Worm (Caenorhabditis elegans) whole organism, L4 larva: Measurements from ENCODE around the gene gen-1.

Source experiments
- F10B5.3 ChIP-seq: sonication (generic microtip); optimal IDR thresholded peaks from 2 replicates; lab custom pipeline; 2016; ENCODE audit warnings: mild to moderate bottlenecking, missing genetic modification characterization, missing compliant biosample characterization
- F37D6.2 ChIP-seq: sonication (generic microtip); optimal IDR thresholded peaks from 2 replicates; lab custom pipeline; 2016; ENCODE audit warnings: mild to moderate bottlenecking, missing genetic modification characterization, missing compliant biosample characterization
- Y75B8A.6 ChIP-seq: fragments of 200-800 bp; sonication (Bioruptor generic); IDR thresholded peaks from 2 replicates; pipeline ENCODE4 v1.3.6; 2022; ENCODE audit warnings: missing genetic modification reagents, missing genetic modification characterization, missing compliant biosample characterization
- ZK337.2 ChIP-seq: fragments of 200-800 bp; sonication (Bioruptor generic); IDR thresholded peaks from 2 replicates; pipeline ENCODE4 v1.3.6; 2022; ENCODE audit warnings: missing genetic modification reagents, missing genetic modification characterization, missing compliant biosample characterization
- ama-1 ChIP-seq: fragments of 150-350 bp; optimal IDR thresholded peaks from 2 replicates; lab custom pipeline; 2014; ENCODE audit warnings: inconsistent platforms, mixed read lengths
- arid-1 ChIP-seq: fragments of 200-800 bp; sonication (Bioruptor generic); conservative IDR thresholded peaks from 2 replicates; pipeline ENCODE4 v1.3.6; 2022; ENCODE audit warnings: missing genetic modification reagents, missing genetic modification characterization, missing compliant biosample characterization
- attf-4 ChIP-seq: sonication (generic microtip); optimal IDR thresholded peaks from 3 replicates; lab custom pipeline; 2017; ENCODE audit warnings: missing biosample characterization, missing genetic modification characterization
- ceh-62 ChIP-seq: sonication (generic microtip); optimal IDR thresholded peaks from 2 replicates; lab custom pipeline; 2017; ENCODE audit warnings: missing biosample characterization, missing genetic modification characterization
- ces-1 ChIP-seq: fragments of 150-350 bp; sonication (generic microtip); optimal IDR thresholded peaks from 4 replicates; lab custom pipeline; 2014; ENCODE audit warnings: missing biosample characterization, missing genetic modification reagents, missing genetic modification characterization
- daf-16 ChIP-seq, 3 experiments: sonication (generic microtip); optimal IDR thresholded peaks; 2 replicates each; lab custom pipeline; 2016 to 2017; ENCODE audit warnings: missing genetic modification characterization in 3 of 3, missing genetic modification reagents in 3 of 3, mild to moderate bottlenecking in 2 of 3, missing compliant biosample characterization in 2 of 3, missing biosample characterization in 1 of 3, moderate library complexity in 1 of 3
- daf-19 ChIP-seq: fragments of 200-800 bp; sonication (Bioruptor generic); conservative IDR thresholded peaks from 2 replicates; pipeline ENCODE4 v1.3.6; 2022; ENCODE audit warnings: missing genetic modification characterization, missing compliant biosample characterization
- daf-8 ChIP-seq: fragments of 200-800 bp; sonication (Bioruptor generic); IDR thresholded peaks from 2 replicates; pipeline ENCODE4 v1.3.6; 2022; ENCODE audit warnings: missing genetic modification characterization, missing compliant biosample characterization
- dmd-6 ChIP-seq: fragments of 200-800 bp; sonication (Bioruptor generic); IDR thresholded peaks from 2 replicates; pipeline ENCODE4 v1.3.6; 2022; ENCODE audit warnings: missing genetic modification reagents, missing genetic modification characterization, missing compliant biosample characterization
- dmd-8 ChIP-seq: fragments of 200-800 bp; sonication (Bioruptor generic); IDR thresholded peaks from 2 replicates; pipeline ENCODE4 v1.3.6; 2022; ENCODE audit warnings: missing genetic modification characterization, missing compliant biosample characterization
- egl-27 ChIP-seq: sonication (generic microtip); optimal IDR thresholded peaks from 3 replicates; lab custom pipeline; 2017; ENCODE audit warnings: missing biosample characterization, missing genetic modification reagents, missing genetic modification characterization
- fos-1 ChIP-seq: fragments of 150-350 bp; optimal IDR thresholded peaks from 2 replicates; lab custom pipeline; 2014; ENCODE audit warnings: missing biosample characterization, missing genetic modification characterization
- hif-1 ChIP-seq, 2 experiments: sonication (generic microtip); optimal IDR thresholded peaks; 2 replicates each; lab custom pipeline; 2016 to 2017; ENCODE audit warnings: missing compliant biosample characterization in 2 of 2, missing genetic modification characterization in 2 of 2, missing genetic modification reagents in 2 of 2, missing genotype in 2 of 2, mild to moderate bottlenecking in 1 of 2
- hlh-11 ChIP-seq: fragments of 200-800 bp; sonication (Bioruptor generic); optimal IDR thresholded peaks from 2 replicates; lab custom pipeline; 2018; ENCODE audit warnings: mild to moderate bottlenecking, missing genetic modification characterization, missing compliant biosample characterization
- jun-1 ChIP-seq: fragments of 150-350 bp; optimal IDR thresholded peaks from 2 replicates; lab custom pipeline; 2014; ENCODE audit warnings: missing biosample characterization, missing genetic modification reagents, missing genetic modification characterization
- lin-1 ChIP-seq: fragments of 200-800 bp; sonication (Bioruptor generic); IDR thresholded peaks from 2 replicates; pipeline ENCODE4 v1.3.6; 2022; ENCODE audit warnings: missing genetic modification reagents, missing genetic modification characterization, missing compliant biosample characterization
- lin-13 ChIP-seq: fragments of 150-350 bp; optimal IDR thresholded peaks from 2 replicates; lab custom pipeline; 2014; ENCODE audit warnings: missing biosample characterization, missing genetic modification reagents, missing genetic modification characterization
- lin-38 ChIP-seq: fragments of 200-800 bp; sonication (Bioruptor generic); IDR thresholded peaks from 2 replicates; pipeline ENCODE4 v1.3.6; 2022; ENCODE audit warnings: missing genetic modification reagents, missing genetic modification characterization, missing compliant biosample characterization
- lin-39 ChIP-seq: fragments of 150-350 bp; optimal IDR thresholded peaks from 2 replicates; lab custom pipeline; 2014; ENCODE audit warnings: missing biosample characterization, missing genetic modification reagents, missing genetic modification characterization
- lsy-2 ChIP-seq, 2 experiments: fragments of 150-350 bp in 1 of 2; sonication (generic microtip) in 1 of 2; optimal IDR thresholded peaks; 2 replicates each; lab custom pipeline; 2014 to 2017; ENCODE audit warnings: missing biosample characterization in 2 of 2, missing genetic modification characterization in 2 of 2
- madf-5 ChIP-seq, 2 experiments: fragments of 200-800 bp; sonication (Bioruptor generic); IDR thresholded peaks; 2 replicates each; pipeline ENCODE4 v1.3.6; 2022; ENCODE audit warnings: missing compliant biosample characterization in 2 of 2, missing genetic modification characterization in 2 of 2
- mdl-1 ChIP-seq, 2 experiments: fragments of 150-350 bp in 1 of 2; sonication (generic microtip) in 1 of 2; optimal IDR thresholded peaks; 2 replicates each; lab custom pipeline; 2014 to 2017; ENCODE audit warnings: missing biosample characterization in 2 of 2, missing genetic modification characterization in 2 of 2
- mes-2 ChIP-seq: sonication (generic microtip); optimal IDR thresholded peaks from 2 replicates; lab custom pipeline; 2016; ENCODE audit warnings: missing genotype, mild to moderate bottlenecking, missing genetic modification characterization, missing compliant biosample characterization; ENCODE audit not compliant: poor library complexity, severe bottlenecking
- mxl-3 ChIP-seq: fragments of 200-800 bp; sonication (Bioruptor generic); optimal IDR thresholded peaks from 2 replicates; lab custom pipeline; 2018; ENCODE audit warnings: mild to moderate bottlenecking, missing genetic modification characterization, missing compliant biosample characterization
- nhr-237 ChIP-seq: sonication (generic microtip); optimal IDR thresholded peaks from 2 replicates; lab custom pipeline; 2017; ENCODE audit warnings: missing biosample characterization, missing genetic modification characterization
- nhr-25 ChIP-seq: sonication (generic microtip); optimal IDR thresholded peaks from 2 replicates; lab custom pipeline; 2017; ENCODE audit warnings: missing genetic modification characterization, mild to moderate bottlenecking, missing compliant biosample characterization, antibody characterized with exemption, moderate library complexity, borderline replicate concordance; ENCODE audit not compliant: insufficient read depth
- nhr-42 ChIP-seq: fragments of 200-800 bp; sonication (Bioruptor generic); IDR thresholded peaks from 2 replicates; pipeline ENCODE4 v1.3.6; 2022; ENCODE audit warnings: missing genetic modification characterization, missing compliant biosample characterization
- pha-4 ChIP-seq, 2 experiments: fragments of 150-350 bp in 1 of 2; fragments of 200-800 bp in 1 of 2; sonication (Bioruptor generic) in 1 of 2; IDR thresholded peaks in 1 of 2; optimal IDR thresholded peaks in 1 of 2; 2 replicates each; pipeline versions ENCODE4 v1.3.6 to Lab custom; 2014 to 2022; ENCODE audit warnings: missing genetic modification characterization in 2 of 2, missing genetic modification reagents in 2 of 2, missing biosample characterization in 1 of 2, missing compliant biosample characterization in 1 of 2
- php-3 ChIP-seq: fragments of 200-800 bp; sonication (Bioruptor generic); IDR thresholded peaks from 2 replicates; pipeline ENCODE4 v1.3.6; 2022; ENCODE audit warnings: missing genetic modification reagents, missing genetic modification characterization, missing compliant biosample characterization
- pqm-1 ChIP-seq: sonication (generic microtip); optimal IDR thresholded peaks from 2 replicates; lab custom pipeline; 2017; ENCODE audit warnings: missing biosample characterization, missing genetic modification characterization
- saeg-2 ChIP-seq: fragments of 200-800 bp; sonication (Bioruptor generic); IDR thresholded peaks from 2 replicates; pipeline ENCODE4 v1.3.6; 2022; ENCODE audit warnings: missing genetic modification reagents, missing genetic modification characterization, missing compliant biosample characterization
- sdz-12 ChIP-seq: fragments of 200-800 bp; sonication (Bioruptor generic); optimal IDR thresholded peaks from 2 replicates; lab custom pipeline; 2018; ENCODE audit warnings: mild to moderate bottlenecking, missing genetic modification characterization, missing compliant biosample characterization
- snpc-1.2 ChIP-seq: fragments of 200-800 bp; sonication (Bioruptor generic); IDR thresholded peaks from 2 replicates; pipeline ENCODE4 v1.3.6; 2022; ENCODE audit warnings: missing genetic modification reagents, missing genetic modification characterization, missing compliant biosample characterization
- snpc-4 ChIP-seq: fragments of 150-350 bp; optimal IDR thresholded peaks from 2 replicates; lab custom pipeline; 2014; ENCODE audit warnings: missing biosample characterization, missing genetic modification characterization
- tag-97 ChIP-seq: fragments of 200-800 bp; sonication (Bioruptor generic); IDR thresholded peaks from 2 replicates; pipeline ENCODE4 v1.3.6; 2022; ENCODE audit warnings: missing genetic modification characterization, missing compliant biosample characterization
- unc-130 ChIP-seq: sonication (generic microtip); optimal IDR thresholded peaks from 2 replicates; lab custom pipeline; 2016; ENCODE audit warnings: missing genetic modification reagents, missing genetic modification characterization, missing compliant biosample characterization
- unc-39 ChIP-seq: sonication (generic microtip); optimal IDR thresholded peaks from 2 replicates; lab custom pipeline; 2017; ENCODE audit warnings: missing biosample characterization, missing genetic modification characterization
- zag-1 ChIP-seq: fragments of 150-350 bp; optimal IDR thresholded peaks from 2 replicates; lab custom pipeline; 2014; ENCODE audit warnings: missing biosample characterization, missing genetic modification characterization
- zfp-2 ChIP-seq: sonication (generic microtip); optimal IDR thresholded peaks from 2 replicates; lab custom pipeline; 2016; ENCODE audit warnings: mild to moderate bottlenecking, missing genetic modification characterization, missing compliant biosample characterization
- zip-11 ChIP-seq: fragments of 200-800 bp; sonication (Bioruptor generic); IDR thresholded peaks from 2 replicates; pipeline ENCODE4 v1.3.6; 2022; ENCODE audit warnings: missing genetic modification characterization, missing compliant biosample characterization
- zip-2 ChIP-seq: fragments of 150-350 bp; optimal IDR thresholded peaks from 2 replicates; lab custom pipeline; 2014; ENCODE audit warnings: missing biosample characterization, missing genetic modification characterization
- ztf-7 ChIP-seq: fragments of 150-350 bp; optimal IDR thresholded peaks from 2 replicates; lab custom pipeline; 2014; ENCODE audit warnings: missing biosample characterization, missing genetic modification characterization

The gen-1 gene

DNA sequence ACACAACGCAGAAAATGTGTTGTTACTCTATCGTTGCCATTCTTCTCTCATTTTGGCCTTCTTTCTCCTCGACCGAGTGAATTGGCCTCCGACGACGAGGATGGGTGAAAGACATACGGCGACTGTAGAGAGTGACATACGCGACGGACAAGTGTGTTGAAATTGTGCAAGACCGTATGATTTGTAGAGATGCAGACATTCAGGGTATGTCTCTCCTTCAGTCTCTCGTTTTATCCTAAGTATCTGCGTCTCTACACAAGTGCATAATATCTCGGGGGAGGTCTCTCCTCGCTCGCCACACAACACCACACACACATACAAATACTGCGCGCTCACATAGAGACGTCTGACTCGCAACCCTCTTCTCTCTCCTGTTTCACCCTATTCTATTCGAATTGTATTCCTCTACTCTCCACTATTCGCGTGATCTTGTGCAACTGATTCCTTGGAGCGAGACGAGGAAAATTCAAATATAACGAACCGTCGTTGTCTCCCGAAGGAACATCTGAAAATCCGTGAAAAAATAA lies 32.2 kb upstream of the gen-1 start, which contains the start of gene hmg-1.2 (continued):
- TF ChIP-seq hif-1 (tag; optimal IDR thresholded peaks at IDR 0.05; lab: Kevin White, UChicago) (peak in 1 of 2 experiments; percentile 78), hlh-11 (peak; percentile 97), nhr-42 (GFP tag; lab: Robert Waterston, UW) (no peak), Y75B8A.6 (GFP tag; lab: Robert Waterston, UW) (no peak), ces-1 (GFP tag; lab: Kevin White, UChicago) (no peak), F10B5.3 (tag; lab: Kevin White, UChicago) (peak; percentile 58), sdz-12 (GFP tag; lab: Kevin White, UChicago) (no peak), ztf-7 (tag; lab: Kevin White, UChicago) (peak; percentile 16), lsy-2 (tag; optimal IDR thresholded peaks at IDR 0.05; lab: Kevin White, UChicago) (peak; percentile 54 to 83), ceh-62 (no peak), php-3 (GFP tag; lab: Robert Waterston, UW) (0 out of 2 replicates have a peak, but pooled peaks have one; percentile 11), zag-1 (tag; lab: Kevin White, UChicago) (no peak), zfp-2 (tag; lab: Kevin White, UChicago) (no peak), arid-1 (GFP tag; lab: Robert Waterston, UW) (peak; percentile 77), saeg-2 (GFP tag; lab: Robert Waterston, UW) (no peak), pqm-1 (no peak), daf-8 (GFP tag; lab: Robert Waterston, UW) (no peak), tag-97 (GFP tag; lab: Robert Waterston, UW) (no peak), attf-4 (no peak), F37D6.2 (tag; lab: Kevin White, UChicago) (peak; percentile 61), dmd-6 (GFP tag; lab: Robert Waterston, UW) (peak; percentile 66), zip-11 (GFP tag; lab: Robert Waterston, UW) (no peak), lin-38 (peak; percentile 52), ama-1 (lab: Kevin White, UChicago) (peak; percentile 67), lin-39 (tag; lab: Kevin White, UChicago) (no peak), fos-1 (tag; lab: Kevin White, UChicago) (no peak), daf-16 (GFP tag; optimal IDR thresholded peaks at IDR 0.05; lab: Kevin White, UChicago) (peak; percentile 66 to 81), daf-16 (tag; optimal IDR thresholded peaks at IDR 0.05; lab: Kevin White, UChicago) (peak; percentile 67)

- no peak for TF ChIP-seq saeg-2 (GFP tag; lab: Robert Waterston, UW)
- TF ChIP-seq lin-1 (GFP tag; lab: Robert Waterston, UW), result no peak
- no peak for TF ChIP-seq ZK337.2 (GFP tag; lab: Robert Waterston, UW)
- no peak for TF ChIP-seq egl-27 (tag; lab: Kevin White, UChicago)
- TF ChIP-seq mdl-1 (tag; optimal IDR thresholded peaks at IDR 0.05; lab: Kevin White, UChicago), result no peak
- no peak for TF ChIP-seq daf-19 (GFP tag; lab: Robert Waterston, UW)
- no peak for TF ChIP-seq nhr-25
- TF ChIP-seq madf-5 (GFP tag; IDR thresholded peaks at IDR 0.05; lab: Robert Waterston, UW), result no peak
These were observed 31.5 kb upstream of the gen-1 start for ce11 chrIII:6279453-6279852.

DNA sequence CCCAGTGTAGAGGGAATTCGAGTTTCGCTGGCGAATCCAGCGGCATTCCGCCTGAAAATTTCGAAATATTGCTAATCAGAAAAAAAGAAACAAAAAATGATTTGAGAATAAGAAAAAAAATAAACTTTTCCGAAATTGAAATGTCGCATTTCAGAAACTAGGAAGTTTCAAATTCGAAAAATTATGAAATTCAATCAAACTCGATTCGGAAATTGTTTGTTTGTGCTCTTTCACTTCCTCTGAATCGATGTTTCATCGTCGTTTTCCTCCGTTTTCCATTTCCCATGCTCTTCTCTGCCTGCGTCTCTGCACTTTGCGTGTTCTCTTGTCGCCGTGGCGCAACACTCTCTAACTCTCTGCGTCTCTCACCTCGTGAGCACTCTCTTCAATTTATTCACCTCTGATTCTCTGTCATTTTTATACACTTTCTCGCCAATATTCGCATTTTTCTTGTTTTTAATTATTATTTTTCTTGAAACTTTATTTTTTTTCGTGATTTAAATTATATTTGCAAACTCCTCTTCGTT lies 30.4 kb upstream of the gen-1 start, which contains the start of gene C18F10.7:
Gene C18F10.7 (minus strand): TSS at position 51 of the 527 bp plus-strand sequence.
- TF ChIP-seq lsy-2 (tag; optimal IDR thresholded peaks at IDR 0.05; lab: Kevin White, UChicago), result peak in 1 of 2 experiments; percentile 45
- no peak for TF ChIP-seq daf-16 (GFP tag; optimal IDR thresholded peaks at IDR 0.05; lab: Kevin White, UChicago)
- TF ChIP-seq daf-16 (tag; optimal IDR thresholded peaks at IDR 0.05; lab: Kevin White, UChicago), result no peak
- no peak for TF ChIP-seq nhr-42 (GFP tag; lab: Robert Waterston, UW)
- no peak for TF ChIP-seq nhr-237 (tag; lab: Kevin White, UChicago)
- peak; percentile 84 to 94 for TF ChIP-seq mdl-1 (tag; optimal IDR thresholded peaks at IDR 0.05; lab: Kevin White, UChicago)
- TF ChIP-seq zip-2 (tag; lab: Kevin White, UChicago), result no peak
- TF ChIP-seq pha-4 (GFP tag; IDR thresholded peaks at IDR 0.05; lab: Robert Waterston, UW), result no peak
- TF ChIP-seq pha-4 (tag; optimal IDR thresholded peaks at IDR 0.05; lab: Kevin White, UChicago), result peak; percentile 60
- TF ChIP-seq lin-13 (GFP tag; lab: Kevin White, UChicago), result no peak
- no peak for TF ChIP-seq fos-1 (tag; lab: Kevin White, UChicago)
- TF ChIP-seq unc-130 (GFP tag; lab: Kevin White, UChicago), result peak; percentile 61
- no peak for TF ChIP-seq snpc-4
- peak; percentile 18; the same call in 1 of the 2 replicates for TF ChIP-seq dmd-6 (GFP tag; lab: Robert Waterston, UW)
- TF ChIP-seq Y75B8A.6 (GFP tag; lab: Robert Waterston, UW), result no peak
- TF ChIP-seq unc-39 (tag; lab: Kevin White, UChicago), result no peak
- TF ChIP-seq mxl-3 (GFP tag; lab: Kevin White, UChicago), result no peak
- no peak for TF ChIP-seq jun-1 (tag; lab: Kevin White, UChicago)
- no peak for TF ChIP-seq dmd-8 (GFP tag; lab: Robert Waterston, UW)
- no peak; the same call in 1 of the 2 replicates for TF ChIP-seq snpc-1.2 (GFP tag; lab: Robert Waterston, UW)
- peak; percentile 49 for TF ChIP-seq mes-2 (tag; lab: Kevin White, UChicago)
